Worm (Caenorhabditis elegans): ENCODE results near the gene basl-1.

- TF ChIP-seq nhr-27 (tag; optimal IDR thresholded peaks at IDR 0.05) (no peak), pha-4 (tag; optimal IDR thresholded peaks at IDR 0.05) (no peak), nhr-179 (tag; optimal IDR thresholded peaks at IDR 0.05) (no peak), Y79H2A.3 (GFP tag; conservative IDR thresholded peaks at IDR 0.05) (no peak), zfh-2 (GFP tag; conservative IDR thresholded peaks at IDR 0.05) (no peak), Y53F4B.3 (GFP tag; IDR thresholded peaks at IDR 0.05) (no peak), snpc-4 (GFP tag; optimal IDR thresholded peaks at IDR 0.05) (no peak), snpc-4 (tag; optimal IDR thresholded peaks at IDR 0.05) (no peak), chd-7 (tag; optimal IDR thresholded peaks at IDR 0.05) (no peak), snpc-3.4 (tag; optimal IDR thresholded peaks at IDR 0.05) (no peak), F49E8.2 (tag; optimal IDR thresholded peaks at IDR 0.05; ENCODE audit: insufficient read depth) (no peak), ekl-4 (GFP tag; IDR thresholded peaks at IDR 0.05) (no peak), attf-3 (GFP tag; conservative IDR thresholded peaks at IDR 0.05) (no peak), ceh-91 (GFP tag; IDR thresholded peaks at IDR 0.05) (no peak)
These were observed 32.0 kb upstream of the basl-1 start, which contains the start of the genes F56D2.8 and uev-2 for ce11 chrIII:5582766-5583165.

Data from whole organism, young adult.